Fruit fly (Drosophila melanogaster) whole organism, prepupa: ENCODE results near the gene glu.

Experiments
- CG10631 ChIP-seq: fragments of 200-800 bp; sonication (Bioruptor generic); optimal IDR thresholded peaks from 2 replicates; lab custom pipeline; 2016; ENCODE audit warnings: missing biosample characterization, missing genetic modification characterization
- CG10669 ChIP-seq: fragments of 200-800 bp; sonication (Bioruptor generic); optimal IDR thresholded peaks from 3 replicates; lab custom pipeline; 2018; ENCODE audit warnings: missing biosample characterization, mild to moderate bottlenecking, missing genetic modification characterization, moderate library complexity
- CG11762 ChIP-seq: fragments of 200-800 bp; sonication (Bioruptor generic); optimal IDR thresholded peaks from 3 replicates; lab custom pipeline; 2016; ENCODE audit warnings: missing biosample characterization, missing genetic modification characterization; ENCODE audit not compliant: insufficient read depth
- CG11902 ChIP-seq: fragments of 200-800 bp; sonication (Bioruptor generic); optimal IDR thresholded peaks from 3 replicates; lab custom pipeline; 2016; ENCODE audit warnings: missing biosample characterization, missing genetic modification characterization
- CG15336 ChIP-seq: fragments of 200-800 bp; sonication (Bioruptor generic); IDR thresholded peaks from 2 replicates; pipeline ENCODE4 v1.3.6; 2022; ENCODE audit warnings: missing biosample characterization, missing genetic modification characterization
- CG1621 ChIP-seq: fragments of 200-800 bp; sonication (Bioruptor generic); optimal IDR thresholded peaks from 3 replicates; lab custom pipeline; 2018; ENCODE audit warnings: missing biosample characterization, mild to moderate bottlenecking, missing genetic modification characterization
- CG16779 ChIP-seq: fragments of 200-800 bp; sonication (Bioruptor generic); optimal IDR thresholded peaks from 3 replicates; lab custom pipeline; 2017; ENCODE audit warnings: missing biosample characterization, mild to moderate bottlenecking, missing genetic modification characterization
- CG3032 ChIP-seq: fragments of 200-800 bp; optimal IDR thresholded peaks from 2 replicates; lab custom pipeline; 2019; ENCODE audit warnings: missing biosample characterization, mild to moderate bottlenecking, missing genetic modification characterization, moderate library complexity
- CG31627 ChIP-seq: fragments of 200-800 bp; sonication (Bioruptor generic); optimal IDR thresholded peaks from 3 replicates; lab custom pipeline; 2016; ENCODE audit warnings: missing biosample characterization, missing genetic modification characterization
- CG34406 ChIP-seq: fragments of 200-800 bp; sonication (Bioruptor generic); optimal IDR thresholded peaks from 3 replicates; lab custom pipeline; 2016; ENCODE audit warnings: missing biosample characterization, missing genetic modification characterization
- CG3919 ChIP-seq: fragments of 200-800 bp; sonication (Bioruptor generic); optimal IDR thresholded peaks from 3 replicates; lab custom pipeline; 2016; ENCODE audit warnings: missing biosample characterization, missing genetic modification characterization
- CG4318 ChIP-seq: fragments of 200-800 bp; sonication (Bioruptor generic); optimal IDR thresholded peaks from 3 replicates; lab custom pipeline; 2017; ENCODE audit warnings: missing biosample characterization, mild to moderate bottlenecking, missing genetic modification characterization
- CG6163 ChIP-seq: fragments of 200-800 bp; sonication (Bioruptor generic); IDR thresholded peaks from 3 replicates; pipeline ENCODE4 v1.3.6; 2022; ENCODE audit warnings: missing biosample characterization, missing genetic modification characterization
- CG6276 ChIP-seq: fragments of 200-800 bp; sonication (Bioruptor generic); optimal IDR thresholded peaks from 2 replicates; lab custom pipeline; 2017; ENCODE audit warnings: missing biosample characterization, mild to moderate bottlenecking, missing genetic modification characterization
- CG6792 ChIP-seq: fragments of 200-800 bp; sonication (Bioruptor generic); optimal IDR thresholded peaks from 3 replicates; lab custom pipeline; 2016; ENCODE audit warnings: missing biosample characterization, missing genetic modification characterization
- CG6854 ChIP-seq: fragments of 200-800 bp; sonication (Bioruptor generic); optimal IDR thresholded peaks from 2 replicates; lab custom pipeline; 2017; ENCODE audit warnings: missing biosample characterization, mild to moderate bottlenecking, missing genetic modification characterization
- CG7368 ChIP-seq: fragments of 200-800 bp; sonication (Bioruptor generic); optimal IDR thresholded peaks from 3 replicates; lab custom pipeline; 2016; ENCODE audit warnings: missing biosample characterization, missing genetic modification characterization
- CG8119 ChIP-seq: fragments of 200-800 bp; sonication (Bioruptor generic); IDR thresholded peaks from 3 replicates; pipeline ENCODE4 v1.3.6; 2022; ENCODE audit warnings: missing biosample characterization, missing genetic modification characterization
- CG8319 ChIP-seq: fragments of 200-800 bp; sonication (Bioruptor generic); optimal IDR thresholded peaks from 3 replicates; lab custom pipeline; 2016; ENCODE audit warnings: missing biosample characterization, missing genetic modification characterization
- CG9139 ChIP-seq: fragments of 200-800 bp; sonication (Bioruptor generic); optimal IDR thresholded peaks from 3 replicates; lab custom pipeline; 2017; ENCODE audit warnings: missing biosample characterization, mild to moderate bottlenecking, missing genetic modification characterization
- Eip75B ChIP-seq: fragments of 200-800 bp; sonication (Bioruptor generic); optimal IDR thresholded peaks from 3 replicates; lab custom pipeline; 2016; ENCODE audit warnings: missing biosample characterization, missing genetic modification characterization
- Eip93F ChIP-seq: fragments of 200-800 bp; sonication (Bioruptor generic); optimal IDR thresholded peaks from 2 replicates; lab custom pipeline; 2016; ENCODE audit warnings: missing biosample characterization, mild to moderate bottlenecking, missing genetic modification characterization
- Ets21C ChIP-seq: fragments of 200-800 bp; sonication (Bioruptor generic); optimal IDR thresholded peaks from 3 replicates; lab custom pipeline; 2016; ENCODE audit warnings: missing biosample characterization, missing genetic modification characterization
- Gug ChIP-seq: fragments of 200-800 bp; sonication (Bioruptor generic); IDR thresholded peaks from 2 replicates; pipeline ENCODE4 v1.3.6; 2022; ENCODE audit warnings: missing biosample characterization, missing genetic modification characterization
- Hr4 ChIP-seq: fragments of 200-800 bp; sonication (Bioruptor generic); optimal IDR thresholded peaks from 3 replicates; lab custom pipeline; 2016; ENCODE audit warnings: missing biosample characterization, missing genetic modification characterization
- Met ChIP-seq: fragments of 200-800 bp; sonication (Bioruptor generic); optimal IDR thresholded peaks from 3 replicates; lab custom pipeline; 2016; ENCODE audit warnings: missing biosample characterization, missing genetic modification characterization
- Smox ChIP-seq: fragments of 200-800 bp; sonication (Bioruptor generic); optimal IDR thresholded peaks from 3 replicates; lab custom pipeline; 2016; ENCODE audit warnings: missing biosample characterization, missing genetic modification characterization
- Sox102F ChIP-seq: fragments of 200-800 bp; sonication (Bioruptor generic); optimal IDR thresholded peaks from 2 replicates; lab custom pipeline; 2016; ENCODE audit warnings: missing biosample characterization, mild to moderate bottlenecking, missing genetic modification characterization
- Sox14 ChIP-seq: fragments of 200-800 bp; sonication (Bioruptor generic); optimal IDR thresholded peaks from 3 replicates; lab custom pipeline; 2016; ENCODE audit warnings: missing biosample characterization, missing genetic modification characterization
- achi ChIP-seq: fragments of 200-800 bp; sonication (Bioruptor generic); optimal IDR thresholded peaks from 3 replicates; lab custom pipeline; 2016; ENCODE audit warnings: missing biosample characterization, missing genetic modification characterization
- acj6 ChIP-seq: fragments of 200-800 bp; sonication (Bioruptor generic); optimal IDR thresholded peaks from 3 replicates; lab custom pipeline; 2016; ENCODE audit warnings: missing biosample characterization, missing genetic modification characterization
- cyc ChIP-seq: fragments of 200-800 bp; sonication (Bioruptor generic); optimal IDR thresholded peaks from 3 replicates; lab custom pipeline; 2016; ENCODE audit warnings: missing biosample characterization, missing genetic modification characterization
- dsx ChIP-seq: fragments of 200-800 bp; optimal IDR thresholded peaks from 3 replicates; lab custom pipeline; 2019; ENCODE audit warnings: missing biosample characterization, mild to moderate bottlenecking, missing genetic modification characterization, moderate library complexity; ENCODE audit not compliant: poor library complexity, severe bottlenecking
- eg ChIP-seq: fragments of 200-800 bp; sonication (Bioruptor generic); IDR thresholded peaks from 3 replicates; pipeline ENCODE4 v1.3.6; 2022; ENCODE audit warnings: missing biosample characterization, missing genetic modification characterization
- esn ChIP-seq: fragments of 200-800 bp; sonication (Bioruptor generic); optimal IDR thresholded peaks from 2 replicates; lab custom pipeline; 2016; ENCODE audit warnings: missing biosample characterization, mild to moderate bottlenecking, missing genetic modification characterization, moderate library complexity
- fd59A ChIP-seq: fragments of 200-800 bp; sonication (Bioruptor generic); optimal IDR thresholded peaks from 2 replicates; lab custom pipeline; 2017; ENCODE audit warnings: missing biosample characterization, mild to moderate bottlenecking, missing genetic modification characterization, missing genetic modification reagents
- fd85E ChIP-seq: fragments of 200-800 bp; sonication (Bioruptor generic); optimal IDR thresholded peaks from 3 replicates; lab custom pipeline; 2016; ENCODE audit warnings: missing biosample characterization, missing genetic modification characterization
- fkh ChIP-seq: fragments of 200-800 bp; sonication (Bioruptor generic); optimal IDR thresholded peaks from 3 replicates; lab custom pipeline; 2017; ENCODE audit warnings: missing biosample characterization, mild to moderate bottlenecking, missing genetic modification characterization, moderate library complexity
- net ChIP-seq: fragments of 200-800 bp; sonication (Bioruptor generic); optimal IDR thresholded peaks from 3 replicates; lab custom pipeline; 2016; ENCODE audit warnings: missing biosample characterization, missing genetic modification characterization
- spab ChIP-seq: fragments of 200-800 bp; sonication (Bioruptor generic); optimal IDR thresholded peaks from 2 replicates; lab custom pipeline; 2017; ENCODE audit warnings: missing biosample characterization, mild to moderate bottlenecking, missing genetic modification characterization, missing genetic modification reagents
- ss ChIP-seq, 2 experiments: fragments of 200-800 bp; sonication (Bioruptor generic); optimal IDR thresholded peaks; 2 replicates in 1 of 2; 3 replicates in 1 of 2; lab custom pipeline; 2017 to 2018; ENCODE audit warnings: mild to moderate bottlenecking in 2 of 2, missing biosample characterization in 2 of 2, missing genetic modification characterization in 2 of 2, moderate library complexity in 1 of 2
- svp ChIP-seq: fragments of 200-800 bp; sonication (Bioruptor generic); peaks from one replicate; lab custom pipeline; 2016; ENCODE audit warnings: missing biosample characterization, missing genetic modification characterization
- topi ChIP-seq: fragments of 200-800 bp; sonication (Bioruptor generic); optimal IDR thresholded peaks from 3 replicates; lab custom pipeline; 2016; ENCODE audit warnings: missing biosample characterization, missing genetic modification characterization
- vri ChIP-seq: fragments of 200-800 bp; sonication (Bioruptor generic); optimal IDR thresholded peaks from 3 replicates; lab custom pipeline; 2016; ENCODE audit warnings: missing biosample characterization, mild to moderate bottlenecking, missing genetic modification characterization

glu gene

dm6 chr2L:16720707-16721700 lies 17.2 kb downstream of the glu start (continued):
- TF ChIP-seq CG11902 (GFP tag; lab: Kevin White, UChicago): peak; percentile 94
- peak; percentile 97 for TF ChIP-seq Gug (GFP tag; lab: Robert Waterston, UW)
- TF ChIP-seq CG6276 (GFP tag; lab: Kevin White, UChicago): peak; percentile 86
- TF ChIP-seq CG9139: peak; percentile 91
- TF ChIP-seq Met (GFP tag; lab: Kevin White, UChicago): peak; percentile 98
- peak; percentile 96 for TF ChIP-seq CG7368 (GFP tag; lab: Kevin White, UChicago)
- peak; percentile 94 for TF ChIP-seq CG6792 (GFP tag; lab: Kevin White, UChicago)
- peak; percentile 96 for TF ChIP-seq cyc
- TF ChIP-seq CG6854: peak; percentile 85
- peak; percentile 97 for TF ChIP-seq CG6163 (GFP tag; lab: Robert Waterston, UW)
- peak; percentile 49 for TF ChIP-seq fkh
- peak; percentile 95 for TF ChIP-seq Eip93F (GFP tag; lab: Kevin White, UChicago)
- peak; percentile 89 for TF ChIP-seq fd59A (GFP tag; lab: Kevin White, UChicago)
- TF ChIP-seq ss (GFP tag; optimal IDR thresholded peaks at IDR 0.05; lab: Kevin White, UChicago): peak; percentile 95 to 96
- TF ChIP-seq, all 60 proteins: peak for 58

dm6 chr2L:16719643-16720515 lies 18.3 kb downstream of the glu start, which contains the start of gene Cyt-c-p:
Gene Cyt-c-p (plus strand): TSS chr2L:16719932.
- TF ChIP-seq CG11902 (GFP tag; lab: Kevin White, UChicago) (no peak), CG11762 (GFP tag; lab: Kevin White, UChicago) (no peak), CG4318 (GFP tag; lab: Kevin White, UChicago) (no peak), cyc (no peak), vri (GFP tag; lab: Kevin White, UChicago) (peak; percentile 75), fkh (peak; percentile 35), fd85E (GFP tag; lab: Kevin White, UChicago) (no peak), eg (GFP tag; lab: Robert Waterston, UW) (no peak), topi (GFP tag; lab: Kevin White, UChicago) (no peak), spab (GFP tag; lab: Kevin White, UChicago) (no peak), CG3032 (no peak), CG8319 (no peak), CG15336 (no peak), Smox (GFP tag; lab: Kevin White, UChicago) (no peak), acj6 (no peak), CG3919 (GFP tag; lab: Kevin White, UChicago) (no peak), Sox14 (GFP tag; lab: Kevin White, UChicago) (peak; percentile 17), CG31627 (GFP tag; lab: Kevin White, UChicago) (no peak), Sox102F (no peak), net (GFP tag; lab: Kevin White, UChicago) (no peak), CG6792 (GFP tag; lab: Kevin White, UChicago) (no peak), Met (GFP tag; lab: Kevin White, UChicago) (no peak), CG9139 (no peak), achi (no peak), Ets21C (no peak), Hr4 (no peak), CG16779 (tag; lab: Kevin White, UChicago) (no peak), CG8119 (GFP tag; lab: Robert Waterston, UW) (no peak), CG6854 (peak; percentile 1), CG1621 (tag; lab: Kevin White, UChicago) (peak; percentile 0), CG10669 (no peak), dsx (peak; percentile 8), svp (no peak), CG10631 (no peak), CG6276 (GFP tag; lab: Kevin White, UChicago) (no peak), esn (GFP tag; lab: Kevin White, UChicago) (peak; percentile 21), Eip75B (GFP tag; lab: Kevin White, UChicago) (peak; percentile 11), CG34406 (GFP tag; lab: Kevin White, UChicago) (no peak), CG6163 (GFP tag; lab: Robert Waterston, UW) (no peak), CG7368 (GFP tag; lab: Kevin White, UChicago) (no peak)
